Worm (Caenorhabditis elegans) whole organism, young adult: Measurements from ENCODE around the gene csn-4.

Experiments used
- B0019.2 ChIP-seq: fragments of 200-800 bp; sonication (Bioruptor generic); conservative IDR thresholded peaks from 2 replicates; pipeline ENCODE4 v1.3.6; 2022; ENCODE audit warnings: missing genetic modification reagents, missing genetic modification characterization, missing compliant biosample characterization
- F52B5.7 ChIP-seq: sonication (generic microtip); optimal IDR thresholded peaks from 2 replicates; lab custom pipeline; 2016; ENCODE audit warnings: mild to moderate bottlenecking, missing genetic modification characterization, missing compliant biosample characterization
- F57A8.1 ChIP-seq: fragments of 200-800 bp; sonication (Bioruptor generic); optimal IDR thresholded peaks from 2 replicates; lab custom pipeline; 2018; ENCODE audit warnings: mild to moderate bottlenecking, missing genetic modification characterization, moderate library complexity, missing compliant biosample characterization
- K11D2.4 ChIP-seq: fragments of 200-800 bp; sonication (Bioruptor generic); IDR thresholded peaks from 2 replicates; pipeline ENCODE4 v1.3.6; 2022; ENCODE audit warnings: missing genetic modification reagents, missing genetic modification characterization, missing compliant biosample characterization
- Y56A3A.18 ChIP-seq: fragments of 200-800 bp; sonication (Bioruptor generic); IDR thresholded peaks from 2 replicates; pipeline ENCODE4 v1.3.6; 2022; ENCODE audit warnings: missing genetic modification reagents, missing genetic modification characterization, missing compliant biosample characterization
- Y95B8A.8 ChIP-seq: fragments of 200-800 bp; sonication (Bioruptor generic); IDR thresholded peaks from 2 replicates; pipeline ENCODE4 v1.3.6; 2022; ENCODE audit warnings: missing genetic modification reagents, missing genetic modification characterization, missing compliant biosample characterization
- akir-1 ChIP-seq: fragments of 200-800 bp; sonication (Bioruptor generic); optimal IDR thresholded peaks from 2 replicates; lab custom pipeline; 2018; ENCODE audit warnings: mild to moderate bottlenecking, missing genetic modification characterization, moderate library complexity, missing compliant biosample characterization
- ama-1 ChIP-seq, 3 experiments: fragments of 150-350 bp in 1 of 3; sonication (generic microtip) in 2 of 3; optimal IDR thresholded peaks; 2 replicates each; lab custom pipeline; 2014 to 2018; ENCODE audit warnings: missing biosample characterization in 2 of 3, missing genetic modification characterization in 2 of 3, missing genetic modification reagents in 2 of 3
- aptf-3 ChIP-seq: fragments of 200-800 bp; sonication (Bioruptor generic); IDR thresholded peaks from 2 replicates; pipeline ENCODE4 v1.3.6; 2022; ENCODE audit warnings: missing genetic modification characterization, missing compliant biosample characterization
- cebp-1 ChIP-seq, 2 experiments: fragments of 200-800 bp in 1 of 2; sonication (Bioruptor generic) in 1 of 2; sonication (generic microtip) in 1 of 2; IDR thresholded peaks in 1 of 2; optimal IDR thresholded peaks in 1 of 2; 2 replicates each; pipeline versions ENCODE4 v1.3.6 to Lab custom; 2017 to 2022; ENCODE audit warnings: missing compliant biosample characterization in 2 of 2, missing genetic modification characterization in 2 of 2, mild to moderate bottlenecking in 1 of 2, missing genetic modification reagents in 1 of 2, moderate library complexity in 1 of 2
- cebp-2 ChIP-seq: fragments of 200-800 bp; sonication (Bioruptor generic); IDR thresholded peaks from 2 replicates; pipeline ENCODE4 v1.3.6; 2022; ENCODE audit warnings: missing genetic modification characterization, missing compliant biosample characterization
- ceh-58 ChIP-seq: fragments of 200-800 bp; sonication (Bioruptor generic); IDR thresholded peaks from 2 replicates; pipeline ENCODE4 v1.3.6; 2022; ENCODE audit warnings: missing genetic modification characterization, missing compliant biosample characterization
- efl-1 ChIP-seq: fragments of 150-350 bp; optimal IDR thresholded peaks from 2 replicates; lab custom pipeline; 2014; ENCODE audit warnings: missing biosample characterization, missing genetic modification reagents, missing genetic modification characterization
- egrh-3 ChIP-seq: fragments of 200-800 bp; sonication (Bioruptor generic); IDR thresholded peaks from 2 replicates; pipeline ENCODE4 v1.3.6; 2022; ENCODE audit warnings: missing genetic modification reagents, missing genetic modification characterization, missing compliant biosample characterization
- hmg-1.2 ChIP-seq: fragments of 200-800 bp; sonication (Bioruptor generic); IDR thresholded peaks from 2 replicates; pipeline ENCODE4 v1.3.6; 2022; ENCODE audit warnings: missing genetic modification reagents, missing genetic modification characterization, missing compliant biosample characterization
- hsf-1 ChIP-seq: fragments of 200-800 bp; sonication (Bioruptor generic); IDR thresholded peaks from 2 replicates; pipeline ENCODE4 v1.3.6; 2022; ENCODE audit warnings: missing genetic modification reagents, missing genetic modification characterization, missing compliant biosample characterization
- lin-54 ChIP-seq: fragments of 200-800 bp; sonication (Bioruptor generic); optimal IDR thresholded peaks from 2 replicates; lab custom pipeline; 2018; ENCODE audit warnings: mild to moderate bottlenecking, missing genetic modification characterization, missing compliant biosample characterization
- lir-1 ChIP-seq: fragments of 200-800 bp; sonication (Bioruptor generic); conservative IDR thresholded peaks from 2 replicates; pipeline ENCODE4 v1.3.6; 2022; ENCODE audit warnings: missing genetic modification reagents, missing genetic modification characterization, missing compliant biosample characterization
- madf-10 ChIP-seq: sonication (generic microtip); optimal IDR thresholded peaks from 2 replicates; lab custom pipeline; 2016; ENCODE audit warnings: mild to moderate bottlenecking, missing genetic modification characterization, missing compliant biosample characterization
- madf-6 ChIP-seq: fragments of 200-800 bp; sonication (Bioruptor generic); IDR thresholded peaks from 2 replicates; pipeline ENCODE4 v1.3.6; 2022; ENCODE audit warnings: missing genetic modification reagents, missing genetic modification characterization, missing compliant biosample characterization
- mel-28 ChIP-seq: sonication (generic microtip); optimal IDR thresholded peaks from 2 replicates; lab custom pipeline; 2016; ENCODE audit warnings: borderline replicate concordance, mild to moderate bottlenecking, missing genetic modification characterization, missing compliant biosample characterization
- mxl-1 ChIP-seq: sonication (generic microtip); optimal IDR thresholded peaks from 2 replicates; lab custom pipeline; 2016; ENCODE audit warnings: missing genetic modification characterization, missing compliant biosample characterization
- nfya-2 ChIP-seq: fragments of 200-800 bp; sonication (Bioruptor generic); IDR thresholded peaks from 2 replicates; pipeline ENCODE4 v1.3.6; 2022; ENCODE audit warnings: missing genetic modification reagents, missing genetic modification characterization, missing compliant biosample characterization
- nfyb-1 ChIP-seq: fragments of 200-800 bp; sonication (Bioruptor generic); IDR thresholded peaks from 2 replicates; pipeline ENCODE4 v1.3.6; 2022; ENCODE audit warnings: missing genetic modification reagents, missing genetic modification characterization, missing compliant biosample characterization
- rcor-1 ChIP-seq: fragments of 200-800 bp; sonication (Bioruptor generic); IDR thresholded peaks from 2 replicates; pipeline ENCODE4 v1.3.6; 2022; ENCODE audit warnings: missing genetic modification reagents, missing genetic modification characterization, missing compliant biosample characterization
- sdz-38 ChIP-seq: sonication (generic microtip); optimal IDR thresholded peaks from 2 replicates; lab custom pipeline; 2016; ENCODE audit warnings: missing genotype, missing genetic modification characterization, missing compliant biosample characterization
- somi-1 ChIP-seq: fragments of 200-800 bp; sonication (Bioruptor generic); optimal IDR thresholded peaks from 2 replicates; lab custom pipeline; 2018; ENCODE audit warnings: mild to moderate bottlenecking, missing genetic modification characterization, missing compliant biosample characterization
- sptf-2 ChIP-seq: fragments of 200-800 bp; sonication (Bioruptor generic); optimal IDR thresholded peaks from 2 replicates; lab custom pipeline; 2018; ENCODE audit warnings: mild to moderate bottlenecking, missing genetic modification characterization, missing compliant biosample characterization
- unc-62 ChIP-seq: fragments of 150-350 bp; optimal IDR thresholded peaks from 2 replicates; lab custom pipeline; 2014; ENCODE audit warnings: missing biosample characterization, missing genetic modification reagents, missing genetic modification characterization
- zfh-2 ChIP-seq: fragments of 200-800 bp; sonication (Bioruptor generic); conservative IDR thresholded peaks from 2 replicates; pipeline ENCODE4 v1.3.6; 2022; ENCODE audit warnings: missing genetic modification reagents, missing genetic modification characterization, missing compliant biosample characterization
- ztf-18 ChIP-seq: sonication (generic microtip); optimal IDR thresholded peaks from 2 replicates; lab custom pipeline; 2016; ENCODE audit warnings: missing genotype, mild to moderate bottlenecking, missing genetic modification characterization, missing compliant biosample characterization
- ztf-26 ChIP-seq: sonication (generic microtip); optimal IDR thresholded peaks from 2 replicates; lab custom pipeline; 2017; ENCODE audit warnings: missing genetic modification characterization, missing compliant biosample characterization
- ztf-28 ChIP-seq: fragments of 200-800 bp; sonication (Bioruptor generic); IDR thresholded peaks from 2 replicates; pipeline ENCODE4 v1.3.6; 2022; ENCODE audit warnings: missing genetic modification reagents, missing genetic modification characterization, missing compliant biosample characterization

The csn-4 gene

DNA sequence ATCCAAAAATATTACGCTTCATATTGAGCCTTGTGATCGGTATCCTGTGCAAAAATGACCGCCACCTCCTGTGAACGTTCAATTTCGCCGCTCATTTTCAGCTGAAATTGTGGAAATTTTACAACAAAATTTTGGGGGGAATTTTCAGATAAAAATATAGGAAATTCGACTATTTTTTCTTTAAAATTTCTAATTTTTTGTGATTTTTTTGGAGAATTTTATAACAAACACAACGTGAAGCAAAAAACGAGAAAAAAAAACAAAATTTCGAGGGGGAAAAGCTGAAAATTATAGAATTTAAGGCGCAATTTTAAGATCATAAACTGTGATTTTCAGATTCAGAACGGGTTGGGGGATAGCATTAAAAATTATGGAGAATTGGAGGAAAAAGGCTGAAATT lies at the start of gene csn-4:
Gene csn-4 (minus strand): TSS at position 101 of the 400 bp plus-strand sequence.
- TF ChIP-seq nfyb-1 (0 out of 2 replicates have a peak, but pooled peaks have one; percentile 10), F57A8.1 (GFP tag; lab: Kevin White, UChicago) (no peak), sptf-2 (GFP tag; lab: Kevin White, UChicago) (no peak), K11D2.4 (GFP tag; lab: Robert Waterston, UW) (no peak), ama-1 (optimal IDR thresholded peaks at IDR 0.05; lab: Kevin White, UChicago) (no peak), ama-1 (GFP tag; optimal IDR thresholded peaks at IDR 0.05; lab: Kevin White, UChicago) (no peak), sdz-38 (tag; lab: Kevin White, UChicago) (no peak), B0019.2 (GFP tag; lab: Robert Waterston, UW) (no peak), mel-28 (no peak), ceh-58 (GFP tag; lab: Robert Waterston, UW) (no peak), ztf-26 (no peak), zfh-2 (GFP tag; lab: Robert Waterston, UW) (no peak), madf-6 (GFP tag; lab: Robert Waterston, UW) (no peak), cebp-1 (GFP tag; IDR thresholded peaks at IDR 0.05; lab: Robert Waterston, UW) (no peak), cebp-1 (tag; optimal IDR thresholded peaks at IDR 0.05; lab: Kevin White, UChicago) (peak; percentile 15), hmg-1.2 (no peak), Y95B8A.8 (no peak)

DNA sequence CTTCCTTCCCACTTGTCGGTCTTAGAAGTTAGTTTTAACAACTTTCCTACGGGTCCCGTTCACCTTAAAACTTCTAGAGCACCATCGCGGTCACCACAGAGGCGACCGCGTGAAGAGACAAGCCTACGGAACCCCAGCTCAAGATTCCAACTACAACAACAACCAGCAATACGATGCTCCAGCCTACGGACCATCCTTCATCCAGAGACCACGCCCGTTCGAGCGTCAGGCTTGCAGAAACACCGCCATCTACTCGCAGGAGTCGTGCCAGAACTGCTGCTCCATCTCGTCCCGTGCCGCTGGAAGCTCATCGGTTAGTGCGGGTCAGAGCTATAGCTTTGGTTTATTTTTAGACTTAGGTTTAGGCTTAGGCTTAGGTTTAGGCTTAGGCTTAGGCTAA lies 41.0 kb upstream of the csn-4 start:
- peak; percentile 38; the same call in 1 of the 2 replicates for TF ChIP-seq nfyb-1
- TF ChIP-seq egrh-3 (GFP tag; lab: Robert Waterston, UW) = peak; percentile 32; the same call in 1 of the 2 replicates
- TF ChIP-seq Y95B8A.8 = no peak
- peak; percentile 90 for TF ChIP-seq zfh-2 (GFP tag; lab: Robert Waterston, UW)

DNA sequence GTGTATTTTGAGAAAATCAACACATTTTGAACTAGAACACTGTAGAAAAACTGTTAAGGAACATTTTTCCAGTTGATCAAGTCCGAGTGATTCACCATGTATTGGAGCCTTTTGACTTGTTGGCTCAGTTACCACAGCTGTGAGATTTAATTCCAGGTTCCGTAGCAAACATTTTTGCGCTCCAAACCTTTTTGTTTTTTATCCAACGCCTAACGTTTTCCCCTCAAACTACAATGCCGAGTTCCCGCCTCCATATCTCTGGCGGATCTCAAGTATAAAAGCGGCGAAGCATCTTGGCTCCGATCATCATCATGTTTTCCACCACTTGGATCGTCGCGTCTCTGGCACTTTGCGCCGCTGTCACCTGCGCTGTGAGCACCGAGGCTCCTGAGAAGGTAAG lies 39.7 kb upstream of the csn-4 start, which contains the start of gene perm-2:
Gene perm-2 (plus strand): TSS at position 301 of the 400 bp plus-strand sequence.
- no peak for TF ChIP-seq madf-6 (GFP tag; lab: Robert Waterston, UW)
- TF ChIP-seq unc-62 = no peak
- no peak for TF ChIP-seq lir-1
- no peak for TF ChIP-seq mel-28
- TF ChIP-seq mxl-1 (tag; lab: Kevin White, UChicago) = no peak
- no peak for TF ChIP-seq efl-1
- TF ChIP-seq aptf-3 (GFP tag; lab: Robert Waterston, UW) = no peak
- TF ChIP-seq akir-1 = no peak
- TF ChIP-seq nfyb-1 = no peak
- 0 out of 2 replicates have a peak, but pooled peaks have one; percentile 29 for TF ChIP-seq cebp-2 (GFP tag; lab: Robert Waterston, UW)
- no peak for TF ChIP-seq Y56A3A.18 (GFP tag; lab: Robert Waterston, UW)
- TF ChIP-seq zfh-2 (GFP tag; lab: Robert Waterston, UW) = peak; percentile 52; the same call in 1 of the 2 replicates
- no peak for TF ChIP-seq somi-1
- TF ChIP-seq madf-10 (tag; lab: Kevin White, UChicago) = no peak
- no peak for TF ChIP-seq hsf-1 (GFP tag; lab: Robert Waterston, UW)

DNA sequence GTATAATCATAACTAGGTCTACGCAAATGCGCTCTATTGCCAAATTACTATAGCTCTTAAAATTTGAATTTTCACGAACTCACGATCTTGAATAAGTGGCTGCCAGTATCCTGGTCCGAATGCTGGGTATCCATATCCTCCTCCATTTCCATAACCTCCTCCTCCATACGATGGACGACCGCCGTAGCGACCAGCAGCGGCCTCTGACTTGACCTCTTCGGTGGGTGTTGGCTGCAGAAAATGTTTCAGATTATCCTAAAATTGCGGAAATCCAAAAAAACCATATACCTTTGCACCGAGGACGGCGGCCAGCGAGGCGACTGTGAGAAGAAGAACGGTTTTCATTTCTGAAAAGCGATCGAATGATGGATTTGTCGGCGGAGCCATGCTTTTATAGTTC lies 37.9 kb upstream of the csn-4 start, which contains the start of gene perm-4:
Gene perm-4 (minus strand): TSS at position 367 of the 400 bp plus-strand sequence.
- TF ChIP-seq lin-54 (GFP tag; lab: Kevin White, UChicago) = no peak
- no peak for TF ChIP-seq nfya-2 (GFP tag; lab: Robert Waterston, UW)
- no peak for TF ChIP-seq F52B5.7
- TF ChIP-seq ztf-28 (GFP tag; lab: Robert Waterston, UW) = no peak
- TF ChIP-seq akir-1 = no peak
- no peak for TF ChIP-seq ztf-18 (tag; lab: Kevin White, UChicago)
- TF ChIP-seq rcor-1 (GFP tag; lab: Robert Waterston, UW) = no peak
- TF ChIP-seq zfh-2 (GFP tag; lab: Robert Waterston, UW) = peak; percentile 91
